Fruit fly (Drosophila melanogaster) ovary, adult (tissue): ENCODE data around the gene tna.

Experiments
- CG17801 ChIP-seq: fragments of 200-800 bp; optimal IDR thresholded peaks from 2 replicates; lab custom pipeline; 2019; ENCODE audit warnings: missing biosample characterization, mild to moderate bottlenecking, missing genetic modification characterization, moderate library complexity; ENCODE audit not compliant: partially characterized antibody

Gene tna

dm6 chr3L:10897534-10898255, 62.4 kb downstream of the tna start:
- no peak for TF ChIP-seq CG17801 (GFP tag; lab: Kevin White, UChicago)

- peak; percentile 84 for TF ChIP-seq CG17801 (GFP tag; lab: Kevin White, UChicago)
Measured at dm6 chr3L:10898256-10898735, 63.0 kb downstream of the tna start.

- TF ChIP-seq CG17801 (GFP tag; lab: Kevin White, UChicago) = no peak
Measured at dm6 chr3L:10899087-10899511, 63.8 kb downstream of the tna start, which contains the start of gene Aps. Aps (minus strand) TSS chr3L:10899123.

- no peak for TF ChIP-seq CG17801 (GFP tag; lab: Kevin White, UChicago)
Measured at dm6 chr3L:10903449-10903848, 68.1 kb downstream of the tna start.

- no peak for TF ChIP-seq CG17801 (GFP tag; lab: Kevin White, UChicago)
Measured at dm6 chr3L:10904770-10905169, 69.4 kb downstream of the tna start.

- TF ChIP-seq CG17801 (GFP tag; lab: Kevin White, UChicago) = no peak
Measured at dm6 chr3L:10909612-10910011, 74.3 kb downstream of the tna start.

dm6 chr3L:10913214-10913613, 77.9 kb downstream of the tna start:
- no peak for TF ChIP-seq CG17801 (GFP tag; lab: Kevin White, UChicago)

dm6 chr3L:10917263-10917662, 81.9 kb downstream of the tna start:
- TF ChIP-seq CG17801 (GFP tag; lab: Kevin White, UChicago) = no peak

- TF ChIP-seq CG17801 (GFP tag; lab: Kevin White, UChicago) = no peak
Measured at dm6 chr3L:10918454-10918853, 83.1 kb downstream of the tna start.

dm6 chr3L:10922973-10923372, 87.6 kb downstream of the tna start:
- no peak for TF ChIP-seq CG17801 (GFP tag; lab: Kevin White, UChicago)

dm6 chr3L:10924683-10925082, 89.4 kb downstream of the tna start:
- no peak for TF ChIP-seq CG17801 (GFP tag; lab: Kevin White, UChicago)
